Fruit fly (Drosophila melanogaster) whole organism, embryonic: Measurements from ENCODE around the gene Jhbp6.

Experiments used
- CG10366 ChIP-seq: fragments of 200-800 bp; sonication (Bioruptor generic); IDR thresholded peaks from 2 replicates; pipeline ENCODE4 v1.3.6; 2022; ENCODE audit warnings: missing biosample characterization, missing genetic modification characterization
- CG12155 ChIP-seq: fragments of 200-800 bp; sonication (Bioruptor generic); optimal IDR thresholded peaks from 3 replicates; lab custom pipeline; 2016; ENCODE audit warnings: missing biosample characterization, missing genetic modification characterization
- CG1602 ChIP-seq: fragments of 200-800 bp; sonication (Bioruptor generic); optimal IDR thresholded peaks from 3 replicates; lab custom pipeline; 2016; ENCODE audit warnings: missing biosample characterization, missing genetic modification characterization
- CG16779 ChIP-seq: fragments of 200-800 bp; sonication (Bioruptor generic); IDR thresholded peaks from 2 replicates; pipeline ENCODE4 v1.3.6; 2022; ENCODE audit warnings: missing biosample characterization, missing genetic modification characterization
- CG17359 ChIP-seq: fragments of 200-800 bp; sonication (Bioruptor generic); optimal IDR thresholded peaks from 3 replicates; lab custom pipeline; 2018; ENCODE audit warnings: missing biosample characterization, mild to moderate bottlenecking, missing genetic modification characterization, moderate library complexity
- CG2678 ChIP-seq: fragments of 200-800 bp; sonication (Bioruptor generic); optimal IDR thresholded peaks from 3 replicates; lab custom pipeline; 2019; ENCODE audit warnings: missing biosample characterization, mild to moderate bottlenecking, missing genetic modification characterization, moderate library complexity
- CG31441 ChIP-seq: fragments of 200-800 bp; sonication (Bioruptor generic); IDR thresholded peaks from 2 replicates; pipeline ENCODE4 v1.3.6; 2022; ENCODE audit warnings: missing biosample characterization, missing genetic modification characterization
- CG34422 ChIP-seq: fragments of 200-800 bp; sonication (Bioruptor generic); IDR thresholded peaks from 3 replicates; pipeline ENCODE4 v1.3.6; 2022; ENCODE audit warnings: missing biosample characterization, missing genetic modification characterization
- CG3726 ChIP-seq: fragments of 200-800 bp; sonication (Bioruptor generic); IDR thresholded peaks from 3 replicates; pipeline ENCODE4, ENCODE4 v1.3.6; 2022; ENCODE audit warnings: missing biosample characterization, missing genetic modification characterization
- CG3838 ChIP-seq: fragments of 200-800 bp; sonication (Bioruptor generic); optimal IDR thresholded peaks from 3 replicates; lab custom pipeline; 2016; ENCODE audit warnings: missing biosample characterization, missing genetic modification characterization
- CG4424 ChIP-seq: fragments of 200-800 bp; sonication (Bioruptor generic); optimal IDR thresholded peaks from 3 replicates; lab custom pipeline; 2016; ENCODE audit warnings: missing biosample characterization, missing genetic modification characterization
- CG4820 ChIP-seq: fragments of 200-800 bp; sonication (Bioruptor generic); optimal IDR thresholded peaks from 3 replicates; lab custom pipeline; 2016; ENCODE audit warnings: missing biosample characterization, missing genetic modification characterization
- CG6689 ChIP-seq: fragments of 200-800 bp; sonication (Bioruptor generic); IDR thresholded peaks from 2 replicates; pipeline ENCODE4 v1.3.6; 2022; ENCODE audit warnings: missing biosample characterization, missing genetic modification characterization
- CG7786 ChIP-seq: fragments of 200-800 bp; sonication (Bioruptor generic); optimal IDR thresholded peaks from 2 replicates; lab custom pipeline; 2016; ENCODE audit warnings: missing biosample characterization, missing genetic modification characterization
- CG7839 ChIP-seq: fragments of 200-800 bp; sonication (Bioruptor generic); optimal IDR thresholded peaks from 3 replicates; lab custom pipeline; 2018; ENCODE audit warnings: missing biosample characterization, mild to moderate bottlenecking, missing genetic modification characterization, moderate library complexity
- CG7987 ChIP-seq: fragments of 200-800 bp; sonication (Bioruptor generic); optimal IDR thresholded peaks from 2 replicates; lab custom pipeline; 2018; ENCODE audit warnings: missing biosample characterization, mild to moderate bottlenecking, missing genetic modification characterization, moderate library complexity
- CG8388 ChIP-seq: fragments of 200-800 bp; sonication (Bioruptor generic); optimal IDR thresholded peaks from 2 replicates; lab custom pipeline; 2019; ENCODE audit warnings: missing biosample characterization, mild to moderate bottlenecking, missing genetic modification characterization, moderate library complexity
- CG9727 ChIP-seq: fragments of 200-800 bp; sonication (Bioruptor generic); optimal IDR thresholded peaks from 3 replicates; lab custom pipeline; 2017; ENCODE audit warnings: missing biosample characterization, mild to moderate bottlenecking, missing genetic modification characterization
- D19B ChIP-seq: fragments of 200-800 bp; sonication (Bioruptor generic); optimal IDR thresholded peaks from 2 replicates; lab custom pipeline; 2017; ENCODE audit warnings: missing biosample characterization, mild to moderate bottlenecking, missing genetic modification characterization
- Drgx ChIP-seq: fragments of 200-800 bp; sonication (Bioruptor generic); IDR thresholded peaks from 2 replicates; pipeline ENCODE4 v1.3.6; 2022; ENCODE audit warnings: missing biosample characterization, missing genetic modification characterization
- Hsf ChIP-seq: fragments of 200-800 bp; sonication (Bioruptor generic); optimal IDR thresholded peaks from 3 replicates; lab custom pipeline; 2016; ENCODE audit warnings: missing biosample characterization, missing genetic modification characterization
- MTF-1 ChIP-seq: fragments of 200-800 bp; sonication (Bioruptor generic); optimal IDR thresholded peaks from 2 replicates; lab custom pipeline; 2018; ENCODE audit warnings: missing biosample characterization, mild to moderate bottlenecking, missing genetic modification characterization, borderline replicate concordance
- Med ChIP-seq: fragments of 200-800 bp; sonication (Bioruptor generic); peaks from one replicate; lab custom pipeline; 2016; ENCODE audit warnings: missing biosample characterization, missing genetic modification characterization, mild to moderate bottlenecking, inconsistent platforms, moderate library complexity
- Oli ChIP-seq: fragments of 200-800 bp; sonication (Bioruptor generic); optimal IDR thresholded peaks from 2 replicates; lab custom pipeline; 2018; ENCODE audit warnings: missing biosample characterization, mild to moderate bottlenecking, missing genetic modification characterization, moderate library complexity
- Opbp ChIP-seq: fragments of 200-800 bp; sonication (Bioruptor generic); IDR thresholded peaks from 3 replicates; pipeline ENCODE4 v1.3.6; 2022; ENCODE audit warnings: missing biosample characterization, missing genetic modification characterization; ENCODE audit not compliant: partially characterized antibody
- Ptx1 ChIP-seq: fragments of 200-800 bp; sonication (Bioruptor generic); IDR thresholded peaks from 2 replicates; pipeline ENCODE4 v1.3.6; 2022; ENCODE audit warnings: missing biosample characterization, missing genetic modification characterization
- Sox102F ChIP-seq: fragments of 200-800 bp; sonication (Bioruptor generic); optimal IDR thresholded peaks from 2 replicates; lab custom pipeline; 2018; ENCODE audit warnings: missing biosample characterization, mild to moderate bottlenecking, missing genetic modification characterization, moderate library complexity
- Ssrp ChIP-seq: fragments of 200-800 bp; sonication (Bioruptor generic); optimal IDR thresholded peaks from 2 replicates; lab custom pipeline; 2018; ENCODE audit warnings: missing biosample characterization, mild to moderate bottlenecking, missing genetic modification characterization, moderate library complexity
- amos ChIP-seq: fragments of 200-800 bp; sonication (Bioruptor generic); IDR thresholded peaks from 2 replicates; pipeline ENCODE4 v1.3.6; 2022; ENCODE audit warnings: missing biosample characterization, missing genetic modification characterization; ENCODE audit not compliant: partially characterized antibody
- aop ChIP-seq: fragments of 200-800 bp; sonication (Bioruptor generic); IDR thresholded peaks from 2 replicates; pipeline ENCODE4 v1.3.6; 2022; ENCODE audit warnings: missing biosample characterization, missing genetic modification characterization
- ap ChIP-seq: fragments of 200-800 bp; sonication (Bioruptor generic); IDR thresholded peaks from 2 replicates; pipeline ENCODE4 v1.3.6; 2022; ENCODE audit warnings: missing biosample characterization, missing genetic modification characterization
- az2 ChIP-seq: fragments of 200-800 bp; sonication (Bioruptor generic); optimal IDR thresholded peaks from 3 replicates; lab custom pipeline; 2016; ENCODE audit warnings: missing biosample characterization, missing genetic modification characterization
- ci ChIP-seq: fragments of 200-800 bp; sonication (Bioruptor generic); IDR thresholded peaks from 3 replicates; pipeline ENCODE4 v1.3.6; 2022; ENCODE audit warnings: missing biosample characterization, missing genetic modification characterization
- da ChIP-seq: fragments of 200-800 bp; sonication (Bioruptor generic); optimal IDR thresholded peaks from 2 replicates; lab custom pipeline; 2016; ENCODE audit warnings: missing biosample characterization, missing genetic modification characterization
- dmrt99B ChIP-seq: fragments of 200-800 bp; sonication (Bioruptor generic); optimal IDR thresholded peaks from 2 replicates; lab custom pipeline; 2018; ENCODE audit warnings: missing biosample characterization, mild to moderate bottlenecking, missing genetic modification characterization, moderate library complexity
- fd3F ChIP-seq: fragments of 200-800 bp; sonication (Bioruptor generic); optimal IDR thresholded peaks from 2 replicates; lab custom pipeline; 2018; ENCODE audit warnings: missing biosample characterization, mild to moderate bottlenecking, missing genetic modification characterization, moderate library complexity
- fd96Cb ChIP-seq: fragments of 200-800 bp; sonication (Bioruptor generic); optimal IDR thresholded peaks from 2 replicates; lab custom pipeline; 2018; ENCODE audit warnings: missing biosample characterization, mild to moderate bottlenecking, missing genetic modification characterization, moderate library complexity
- ind ChIP-seq: fragments of 200-800 bp; sonication (Bioruptor generic); optimal IDR thresholded peaks from 3 replicates; lab custom pipeline; 2016; ENCODE audit warnings: missing biosample characterization, missing genetic modification characterization
- lilli ChIP-seq: fragments of 200-800 bp; sonication (Bioruptor generic); optimal IDR thresholded peaks from 3 replicates; lab custom pipeline; 2016; ENCODE audit warnings: missing biosample characterization, missing genetic modification characterization
- nom ChIP-seq: fragments of 200-800 bp; sonication (Bioruptor generic); optimal IDR thresholded peaks from 2 replicates; lab custom pipeline; 2017; ENCODE audit warnings: missing biosample characterization, missing genetic modification characterization, mild to moderate bottlenecking, moderate library complexity, missing genetic modification reagents
- prd ChIP-seq, 3 experiments: fragments of >200 bp in 2 of 3; fragments of 200-800 bp in 1 of 3; sonication (Bioruptor generic) in 1 of 3; optimal IDR thresholded peaks in 2 of 3; IDR thresholded peaks in 1 of 3; 2 replicates in 2 of 3; 3 replicates in 1 of 3; pipeline versions ENCODE4 v1.3.6 to Lab custom; 2017 to 2022; ENCODE audit warnings: missing biosample characterization in 1 of 3, missing genetic modification characterization in 1 of 3
- ranshi ChIP-seq: fragments of 200-800 bp; sonication (Bioruptor generic); IDR thresholded peaks from 2 replicates; pipeline ENCODE4 v1.3.6; 2022; ENCODE audit warnings: missing biosample characterization, missing genetic modification characterization
- salm ChIP-seq: fragments of 200-800 bp; sonication (Bioruptor generic); optimal IDR thresholded peaks from 2 replicates; lab custom pipeline; 2018; ENCODE audit warnings: missing biosample characterization, mild to moderate bottlenecking, missing genetic modification characterization
- sisA ChIP-seq: fragments of 200-800 bp; sonication (Bioruptor generic); IDR thresholded peaks from 2 replicates; pipeline ENCODE4 v1.3.6; 2022; ENCODE audit warnings: missing biosample characterization, missing genetic modification characterization
- stwl ChIP-seq: fragments of 200-800 bp; sonication (Bioruptor generic); optimal IDR thresholded peaks from 3 replicates; lab custom pipeline; 2018; ENCODE audit warnings: missing biosample characterization, mild to moderate bottlenecking, missing genetic modification characterization, moderate library complexity
- tna ChIP-seq: fragments of 200-800 bp; sonication (Bioruptor generic); IDR thresholded peaks from 2 replicates; pipeline ENCODE4 v1.3.6; 2022; ENCODE audit warnings: missing biosample characterization, missing genetic modification characterization; ENCODE audit not compliant: partially characterized antibody
- trem ChIP-seq: fragments of 200-800 bp; optimal IDR thresholded peaks from 3 replicates; lab custom pipeline; 2019; ENCODE audit warnings: missing biosample characterization, mild to moderate bottlenecking, missing genetic modification characterization, moderate library complexity
- vvl ChIP-seq: fragments of 200-800 bp; sonication (Bioruptor generic); IDR thresholded peaks from 2 replicates; pipeline ENCODE4 v1.3.6; 2022; ENCODE audit warnings: missing biosample characterization, missing genetic modification characterization
- wek ChIP-seq: fragments of 200-800 bp; sonication (Bioruptor generic); optimal IDR thresholded peaks from 3 replicates; lab custom pipeline; 2018; ENCODE audit warnings: missing biosample characterization, mild to moderate bottlenecking, missing genetic modification characterization, moderate library complexity
- zfh1 ChIP-seq: fragments of 200-800 bp; sonication (Bioruptor generic); IDR thresholded peaks from 3 replicates; pipeline ENCODE4 v1.3.6; 2022; ENCODE audit warnings: missing biosample characterization, missing genetic modification characterization

Gene Jhbp6

dm6 chr3L:22665110-22665509 lies 4.6 kb upstream of the Jhbp6 start (continued):
- TF ChIP-seq nom (GFP tag; lab: Kevin White, UChicago) (no peak), ind (GFP tag; lab: Kevin White, UChicago) (peak; percentile 41), da (GFP tag; lab: Kevin White, UChicago) (no peak), ap (no peak), CG7839 (peak; percentile 35), lilli (GFP tag; lab: Kevin White, UChicago) (peak; percentile 22), wek (GFP tag; lab: Kevin White, UChicago) (no peak), fd96Cb (tag; lab: Kevin White, UChicago) (peak; percentile 25), MTF-1 (GFP tag; lab: Kevin White, UChicago) (no peak), fd3F (GFP tag; lab: Kevin White, UChicago) (no peak), sisA (GFP tag; lab: Robert Waterston, UW) (peak; percentile 44; the same call in 1 of the 2 replicates), tna (no peak), CG4424 (GFP tag; lab: Kevin White, UChicago) (peak; percentile 21), ranshi (GFP tag; lab: Robert Waterston, UW) (peak; percentile 53; the same call in 1 of the 2 replicates), CG3726 (GFP tag; lab: Robert Waterston, UW) (0 out of 3 replicates have a peak, but pooled peaks have one; percentile 27), ci (GFP tag; lab: Robert Waterston, UW) (peak; percentile 61; the same call in 1 of the 3 replicates), CG34422 (GFP tag; lab: Robert Waterston, UW) (no peak), Ssrp (tag; lab: Kevin White, UChicago) (peak; percentile 45), Drgx (no peak), dmrt99B (tag; lab: Kevin White, UChicago) (peak; percentile 30), aop (GFP tag; lab: Robert Waterston, UW) (no peak), D19B (GFP tag; lab: Kevin White, UChicago) (no peak), salm (tag; lab: Kevin White, UChicago) (no peak), az2 (GFP tag; lab: Kevin White, UChicago) (peak; percentile 33), CG1602 (GFP tag; lab: Kevin White, UChicago) (peak; percentile 19), Med (peak; percentile 73), CG9727 (GFP tag; lab: Kevin White, UChicago) (peak; percentile 30), CG7987 (GFP tag; lab: Kevin White, UChicago) (no peak), CG7786 (GFP tag; lab: Kevin White, UChicago) (no peak), CG6689 (peak; percentile 18; the same call in 1 of the 2 replicates), CG8388 (GFP tag; lab: Kevin White, UChicago) (peak; percentile 22), CG10366 (peak; percentile 13; the same call in 1 of the 2 replicates), Oli (tag; lab: Kevin White, UChicago) (peak; percentile 50), CG3838 (no peak), CG2678 (tag; lab: Kevin White, UChicago) (peak; percentile 42), zfh1 (GFP tag; lab: Robert Waterston, UW) (peak; percentile 55; the same call in 1 of the 3 replicates), CG16779 (GFP tag; lab: Robert Waterston, UW) (no peak), Sox102F (GFP tag; lab: Kevin White, UChicago) (peak; percentile 21), amos (no peak), stwl (tag; lab: Kevin White, UChicago) (no peak), Ptx1 (GFP tag; lab: Robert Waterston, UW) (peak; percentile 34; the same call in 1 of the 2 replicates), Opbp (no peak), CG31441 (GFP tag; lab: Robert Waterston, UW) (0 out of 2 replicates have a peak, but pooled peaks have one; percentile 21), vvl (GFP tag; lab: Robert Waterston, UW) (0 out of 2 replicates have a peak, but pooled peaks have one; percentile 32), prd (optimal IDR thresholded peaks at IDR 0.05; lab: Kevin White, UChicago) (no peak), prd (GFP tag; IDR thresholded peaks at IDR 0.05; lab: Robert Waterston, UW) (peak; percentile 72; the same call in 2 of the 3 replicates), CG12155 (GFP tag; lab: Kevin White, UChicago) (no peak), CG4820 (peak; percentile 37), CG17359 (tag; lab: Kevin White, UChicago) (peak; percentile 43), trem (tag; lab: Kevin White, UChicago) (peak; percentile 24), Hsf (GFP tag; lab: Kevin White, UChicago) (peak; percentile 17)
